Fruit fly (Drosophila melanogaster) whole organism, adult: Measurements from ENCODE around the gene CG32591.

Source experiments
- CG11617 ChIP-seq: fragments of 200-800 bp; sonication (Bioruptor generic); optimal IDR thresholded peaks from 2 replicates; lab custom pipeline; 2017; ENCODE audit warnings: mild to moderate bottlenecking, missing biosample characterization, missing genetic modification reagents, missing genetic modification characterization
- CG12768 ChIP-seq: fragments of 200-800 bp; sonication (Bioruptor generic); optimal IDR thresholded peaks from 2 replicates; lab custom pipeline; 2017; ENCODE audit warnings: missing biosample characterization, missing genetic modification characterization, mild to moderate bottlenecking, moderate library complexity, missing genetic modification reagents
- CG14711 ChIP-seq: fragments of 200-800 bp; sonication (Bioruptor generic); optimal IDR thresholded peaks from 2 replicates; lab custom pipeline; 2018; ENCODE audit warnings: missing biosample characterization, mild to moderate bottlenecking, missing genetic modification characterization, moderate library complexity
- CG1620 ChIP-seq: fragments of 200-800 bp; sonication (Bioruptor generic); optimal IDR thresholded peaks from 2 replicates; lab custom pipeline; 2016; ENCODE audit warnings: missing biosample characterization, missing genetic modification characterization
- CG5204 ChIP-seq: fragments of 200-800 bp; sonication (Bioruptor generic); optimal IDR thresholded peaks from 2 replicates; lab custom pipeline; 2016; ENCODE audit warnings: missing biosample characterization, missing genetic modification characterization
- CG7045 ChIP-seq: fragments of 200-800 bp; sonication (Bioruptor generic); optimal IDR thresholded peaks from 2 replicates; lab custom pipeline; 2017; ENCODE audit warnings: missing biosample characterization, mild to moderate bottlenecking, missing genetic modification characterization
- CG7101 ChIP-seq: fragments of 200-800 bp; sonication (Bioruptor generic); optimal IDR thresholded peaks from 2 replicates; lab custom pipeline; 2018; ENCODE audit warnings: missing biosample characterization, mild to moderate bottlenecking, missing genetic modification characterization, moderate library complexity
- Clk ChIP-seq: fragments of 200-800 bp; sonication (Bioruptor generic); optimal IDR thresholded peaks from 2 replicates; lab custom pipeline; 2017; ENCODE audit warnings: missing biosample characterization, missing genetic modification characterization
- Crg-1 ChIP-seq: fragments of 200-800 bp; sonication (Bioruptor generic); optimal IDR thresholded peaks from 2 replicates; lab custom pipeline; 2016; ENCODE audit warnings: missing biosample characterization, missing genetic modification characterization
- Hr96 ChIP-seq: fragments of 200-800 bp; sonication (Bioruptor generic); optimal IDR thresholded peaks from 2 replicates; lab custom pipeline; 2016; ENCODE audit warnings: missing biosample characterization, missing genetic modification characterization
- Mnt ChIP-seq: fragments of 200-800 bp; sonication (Bioruptor generic); optimal IDR thresholded peaks from 2 replicates; lab custom pipeline; 2016; ENCODE audit warnings: missing biosample characterization, mild to moderate bottlenecking, missing genetic modification characterization
- cnc ChIP-seq, 2 experiments: fragments of >200 bp; optimal IDR thresholded peaks; 2 replicates each; lab custom pipeline; 2017
- kay ChIP-seq: fragments of 200-800 bp; sonication (Bioruptor generic); peaks from one replicate; lab custom pipeline; 2016; ENCODE audit warnings: missing biosample characterization, missing genetic modification characterization, borderline replicate concordance
- ovo ChIP-seq: fragments of 200-800 bp; sonication (Bioruptor generic); optimal IDR thresholded peaks from 2 replicates; lab custom pipeline; 2016; ENCODE audit warnings: missing biosample characterization, missing genetic modification characterization
- tj ChIP-seq: fragments of 200-800 bp; sonication (Bioruptor generic); optimal IDR thresholded peaks from 3 replicates; lab custom pipeline; 2017; ENCODE audit warnings: missing biosample characterization, mild to moderate bottlenecking, missing genetic modification characterization, moderate library complexity
- toe ChIP-seq: fragments of 200-800 bp; sonication (Bioruptor generic); optimal IDR thresholded peaks from 2 replicates; lab custom pipeline; 2016; ENCODE audit warnings: missing biosample characterization, missing genetic modification characterization

Gene CG32591

dm6 chrX:14878917-14879316, 49.8 kb downstream of the CG32591 start:
- TF ChIP-seq Clk (GFP tag; lab: Kevin White, UChicago) (no peak), Crg-1 (GFP tag; lab: Kevin White, UChicago) (no peak), ovo (no peak), toe (GFP tag; lab: Kevin White, UChicago) (no peak), tj (no peak), CG7045 (GFP tag; lab: Kevin White, UChicago) (no peak), Hr96 (GFP tag; lab: Kevin White, UChicago) (no peak), kay (GFP tag; lab: Kevin White, UChicago) (no peak), CG5204 (no peak), CG12768 (no peak), CG11617 (GFP tag; lab: Kevin White, UChicago) (no peak), CG1620 (GFP tag; lab: Kevin White, UChicago) (no peak), CG7101 (tag; lab: Kevin White, UChicago) (no peak), CG14711 (tag; lab: Kevin White, UChicago) (no peak), Mnt (GFP tag; lab: Kevin White, UChicago) (no peak), cnc (optimal IDR thresholded peaks at IDR 0.05; lab: Kevin White, UChicago) (no peak)
